Worm (Caenorhabditis elegans): ENCODE measurements around the gene F13B12.3.

Gene F13B12.3

ce11 chrIV:10438901-10439300, at the start of gene F13B12.3:
F13B12.3 (plus strand) TSS chrIV:10439123.
- TF ChIP-seq unc-39 (tag; optimal IDR thresholded peaks at IDR 0.05) (no peak), hlh-1 (tag; optimal IDR thresholded peaks at IDR 0.05) (no peak), lsy-2 (tag; optimal IDR thresholded peaks at IDR 0.05) (no peak), zip-8 (tag; optimal IDR thresholded peaks at IDR 0.05) (no peak), ceh-39 (tag; optimal IDR thresholded peaks at IDR 0.05) (no peak), ces-1 (GFP tag; optimal IDR thresholded peaks at IDR 0.05) (no peak), ztf-11 (tag; optimal IDR thresholded peaks at IDR 0.05) (no peak), ceh-83 (GFP tag; optimal IDR thresholded peaks at IDR 0.05) (no peak), lin-13 (tag; optimal IDR thresholded peaks at IDR 0.05) (no peak), flh-1 (GFP tag; optimal IDR thresholded peaks at IDR 0.05) (no peak), pha-4 (tag; optimal IDR thresholded peaks at IDR 0.05) (no peak), M03D4.4 (tag; optimal IDR thresholded peaks at IDR 0.05) (no peak), elt-1 (tag; optimal IDR thresholded peaks at IDR 0.05; ENCODE audit: borderline replicate concordance, insufficient read depth) (no peak), nhr-12 (tag; optimal IDR thresholded peaks at IDR 0.05) (no peak), bed-3 (GFP tag; optimal IDR thresholded peaks at IDR 0.05) (no peak), blmp-1 (tag; optimal IDR thresholded peaks at IDR 0.05) (no peak), drap-1 (GFP tag; optimal IDR thresholded peaks at IDR 0.05) (no peak), unc-120 (tag; optimal IDR thresholded peaks at IDR 0.05; ENCODE audit: poor library complexity, severe bottlenecking) (no peak), unc-62 (GFP tag; optimal IDR thresholded peaks at IDR 0.05) (no peak), cnd-1 (tag; optimal IDR thresholded peaks at IDR 0.05) (no peak)

- TF ChIP-seq ham-2 (GFP tag; optimal IDR thresholded peaks at IDR 0.05) (no peak), nhr-2 (tag; optimal IDR thresholded peaks at IDR 0.05) (no peak), elt-3 (tag; optimal IDR thresholded peaks at IDR 0.05) (no peak), mab-5 (tag; optimal IDR thresholded peaks at IDR 0.05) (no peak), nhr-76 (tag; optimal IDR thresholded peaks at IDR 0.05) (no peak), ceh-83 (GFP tag; optimal IDR thresholded peaks at IDR 0.05) (no peak), tbx-8 (GFP tag; optimal IDR thresholded peaks at IDR 0.05) (no peak), hlh-1 (tag; optimal IDR thresholded peaks at IDR 0.05) (no peak), nhr-28 (tag; optimal IDR thresholded peaks at IDR 0.05) (no peak), unc-62 (GFP tag; optimal IDR thresholded peaks at IDR 0.05) (no peak), drap-1 (GFP tag; optimal IDR thresholded peaks at IDR 0.05) (no peak), ztf-11 (tag; optimal IDR thresholded peaks at IDR 0.05) (no peak), lin-32 (GFP tag; optimal IDR thresholded peaks at IDR 0.05) (no peak), zip-8 (tag; optimal IDR thresholded peaks at IDR 0.05) (no peak), unc-39 (tag; optimal IDR thresholded peaks at IDR 0.05) (no peak)
Measured at ce11 chrIV:10391827-10392226, 47.1 kb upstream of the F13B12.3 start, which contains the start of gene spe-26. spe-26 (minus strand) TSS chrIV:10391927.

ce11 chrIV:10394858-10395257, 44.1 kb upstream of the F13B12.3 start, which contains the start of gene R10H10.4:
R10H10.4 (minus strand) TSS chrIV:10394958.
- TF ChIP-seq mls-2 (tag; optimal IDR thresholded peaks at IDR 0.05) (no peak), flh-1 (GFP tag; optimal IDR thresholded peaks at IDR 0.05) (no peak), snpc-4 (tag; optimal IDR thresholded peaks at IDR 0.05) (no peak), lsy-2 (tag; optimal IDR thresholded peaks at IDR 0.05) (no peak)

ce11 chrIV:10396827-10397226, 42.1 kb upstream of the F13B12.3 start:
- TF ChIP-seq unc-62 (GFP tag; optimal IDR thresholded peaks at IDR 0.05), result no peak
- TF ChIP-seq ces-1 (GFP tag; optimal IDR thresholded peaks at IDR 0.05), result peak; percentile 85

ce11 chrIV:10398244-10398643, 40.7 kb upstream of the F13B12.3 start:
- TF ChIP-seq M03D4.4 (tag; optimal IDR thresholded peaks at IDR 0.05) (no peak), nhr-12 (tag; optimal IDR thresholded peaks at IDR 0.05) (no peak), ces-1 (GFP tag; optimal IDR thresholded peaks at IDR 0.05) (peak; percentile 73), unc-39 (tag; optimal IDR thresholded peaks at IDR 0.05) (no peak), hlh-1 (tag; optimal IDR thresholded peaks at IDR 0.05) (no peak), sptf-1 (tag; optimal IDR thresholded peaks at IDR 0.05) (no peak), ztf-11 (tag; optimal IDR thresholded peaks at IDR 0.05) (no peak)

Data from whole organism, mixed stage, embryonic.